Fruit fly (Drosophila melanogaster) whole organism, embryonic: ENCODE measurements around the gene Tim8.
A peak's percentile ranks its signal among the peaks of the same experiment; 100 is the strongest.

Source experiments
- Asciz ChIP-seq: fragments of 200-800 bp; sonication (Bioruptor generic); optimal IDR thresholded peaks from 2 replicates; lab custom pipeline; 2017; ENCODE audit warnings: missing biosample characterization, mild to moderate bottlenecking, missing genetic modification characterization, missing genetic modification reagents
- CG10267 ChIP-seq: fragments of 200-800 bp; sonication (Bioruptor generic); optimal IDR thresholded peaks from 2 replicates; lab custom pipeline; 2018; ENCODE audit warnings: missing biosample characterization, mild to moderate bottlenecking, missing genetic modification characterization, moderate library complexity
- CG11504 ChIP-seq: fragments of 200-800 bp; sonication (Bioruptor generic); optimal IDR thresholded peaks from 3 replicates; lab custom pipeline; 2019; ENCODE audit warnings: missing biosample characterization, mild to moderate bottlenecking, missing genetic modification characterization, moderate library complexity
- CG11696 ChIP-seq: fragments of 200-800 bp; sonication (Bioruptor generic); IDR thresholded peaks from 2 replicates; pipeline ENCODE4 v1.3.6; 2022; ENCODE audit warnings: missing biosample characterization, missing genetic modification characterization
- CG12299 ChIP-seq: fragments of 200-800 bp; sonication (Bioruptor generic); optimal IDR thresholded peaks from 2 replicates; lab custom pipeline; 2018; ENCODE audit warnings: missing biosample characterization, mild to moderate bottlenecking, missing genetic modification characterization
- CG13624 ChIP-seq: fragments of 200-800 bp; sonication (Bioruptor generic); optimal IDR thresholded peaks from 2 replicates; lab custom pipeline; 2016; ENCODE audit warnings: missing biosample characterization, missing genetic modification characterization
- CG15073 ChIP-seq: fragments of 200-800 bp; sonication (Bioruptor generic); optimal IDR thresholded peaks from 2 replicates; lab custom pipeline; 2016; ENCODE audit warnings: missing biosample characterization, missing genetic modification characterization
- CG15269 ChIP-seq: fragments of 200-800 bp; sonication (Bioruptor generic); optimal IDR thresholded peaks from 2 replicates; lab custom pipeline; 2018; ENCODE audit warnings: missing biosample characterization, mild to moderate bottlenecking, missing genetic modification characterization, moderate library complexity
- CG15514 ChIP-seq: fragments of 200-800 bp; sonication (Bioruptor generic); optimal IDR thresholded peaks from 3 replicates; lab custom pipeline; 2017; ENCODE audit warnings: missing biosample characterization, missing genetic modification characterization, mild to moderate bottlenecking, moderate library complexity, missing genetic modification reagents
- CG1603 ChIP-seq: fragments of 200-800 bp; sonication (Bioruptor generic); optimal IDR thresholded peaks from 2 replicates; lab custom pipeline; 2019; ENCODE audit warnings: missing biosample characterization, mild to moderate bottlenecking, missing genetic modification characterization, moderate library complexity
- CG16815 ChIP-seq: fragments of 200-800 bp; sonication (Bioruptor generic); optimal IDR thresholded peaks from 3 replicates; lab custom pipeline; 2017; ENCODE audit warnings: missing biosample characterization, mild to moderate bottlenecking, missing genetic modification characterization
- CG17829 ChIP-seq: fragments of 200-800 bp; optimal IDR thresholded peaks from 2 replicates; lab custom pipeline; 2019; ENCODE audit warnings: missing biosample characterization, mild to moderate bottlenecking, missing genetic modification characterization, moderate library complexity
- CG2712 ChIP-seq: fragments of 200-800 bp; optimal IDR thresholded peaks from 3 replicates; lab custom pipeline; 2019; ENCODE audit warnings: missing biosample characterization, mild to moderate bottlenecking, missing genetic modification characterization, moderate library complexity
- CG30020 ChIP-seq: fragments of 200-800 bp; optimal IDR thresholded peaks from 2 replicates; lab custom pipeline; 2019; ENCODE audit warnings: missing biosample characterization, mild to moderate bottlenecking, missing genetic modification characterization, moderate library complexity
- CG33213 ChIP-seq: fragments of 200-800 bp; sonication (Bioruptor generic); optimal IDR thresholded peaks from 3 replicates; lab custom pipeline; 2016; ENCODE audit warnings: missing biosample characterization, missing genetic modification characterization
- CG34376 ChIP-seq: fragments of 200-800 bp; sonication (Bioruptor generic); optimal IDR thresholded peaks from 2 replicates; lab custom pipeline; 2018; ENCODE audit warnings: missing biosample characterization, mild to moderate bottlenecking, missing genetic modification characterization
- CG3995 ChIP-seq: fragments of 200-800 bp; sonication (Bioruptor generic); optimal IDR thresholded peaks from 3 replicates; lab custom pipeline; 2016; ENCODE audit warnings: missing biosample characterization, missing genetic modification characterization
- CG43689 ChIP-seq: fragments of 200-800 bp; sonication (Bioruptor generic); IDR thresholded peaks from 2 replicates; pipeline ENCODE4 v1.3.6; 2022; ENCODE audit warnings: missing biosample characterization, missing genetic modification characterization
- CG4730 ChIP-seq: fragments of 200-800 bp; sonication (Bioruptor generic); IDR thresholded peaks from 2 replicates; pipeline ENCODE4 v1.3.6; 2022; ENCODE audit warnings: missing biosample characterization, missing genetic modification characterization
- CG7745 ChIP-seq: fragments of 200-800 bp; sonication (Bioruptor generic); optimal IDR thresholded peaks from 2 replicates; lab custom pipeline; 2018; ENCODE audit warnings: missing biosample characterization, mild to moderate bottlenecking, missing genetic modification characterization, moderate library complexity
- CG8290 ChIP-seq, 3 experiments: fragments of 200-800 bp; sonication (Bioruptor generic); optimal IDR thresholded peaks; 2 replicates each; lab custom pipeline; 2016 to 2019; ENCODE audit warnings: missing biosample characterization in 3 of 3, missing genetic modification characterization in 3 of 3, mild to moderate bottlenecking in 2 of 3, moderate library complexity in 1 of 3
- CrebB ChIP-seq: fragments of 200-800 bp; sonication (Bioruptor generic); optimal IDR thresholded peaks from 3 replicates; lab custom pipeline; 2018; ENCODE audit warnings: missing biosample characterization, mild to moderate bottlenecking, missing genetic modification characterization
- Dad ChIP-seq: fragments of 200-800 bp; sonication (Bioruptor generic); optimal IDR thresholded peaks from 3 replicates; lab custom pipeline; 2016; ENCODE audit warnings: missing biosample characterization, missing genetic modification characterization
- Dfd ChIP-seq, 2 experiments: fragments of >200 bp; optimal IDR thresholded peaks; 2 replicates each; lab custom pipeline; 2017; ENCODE audit warnings: missing biosample characterization in 2 of 2, missing genetic modification characterization in 2 of 2
- E2f1 ChIP-seq: fragments of 200-800 bp; sonication (Bioruptor generic); IDR thresholded peaks from 2 replicates; pipeline ENCODE4 v1.3.6; 2022; ENCODE audit warnings: missing biosample characterization, missing genetic modification characterization
- Hmr ChIP-seq: fragments of 200-800 bp; sonication (Bioruptor generic); optimal IDR thresholded peaks from 3 replicates; lab custom pipeline; 2017; ENCODE audit warnings: mild to moderate bottlenecking, missing biosample characterization, missing genetic modification reagents, missing genetic modification characterization
- Hr51 ChIP-seq, 2 experiments: fragments of 200-800 bp; sonication (Bioruptor generic); optimal IDR thresholded peaks; 2 replicates in 1 of 2; 3 replicates in 1 of 2; lab custom pipeline; 2016 to 2018; ENCODE audit warnings: missing biosample characterization in 2 of 2, missing genetic modification characterization in 2 of 2, mild to moderate bottlenecking in 1 of 2, moderate library complexity in 1 of 2
- Mad ChIP-seq: fragments of 200-800 bp; sonication (Bioruptor generic); optimal IDR thresholded peaks from 2 replicates; lab custom pipeline; 2016; ENCODE audit warnings: missing biosample characterization, missing genetic modification characterization
- Mes4 ChIP-seq: fragments of 200-800 bp; sonication (Bioruptor generic); optimal IDR thresholded peaks from 2 replicates; lab custom pipeline; 2016; ENCODE audit warnings: missing biosample characterization, missing genetic modification characterization
- PHDP ChIP-seq: fragments of 200-800 bp; sonication (Bioruptor generic); optimal IDR thresholded peaks from 3 replicates; lab custom pipeline; 2018; ENCODE audit warnings: missing biosample characterization, mild to moderate bottlenecking, missing genetic modification characterization, moderate library complexity
- Ravus ChIP-seq: fragments of 200-800 bp; sonication (Bioruptor generic); IDR thresholded peaks from 2 replicates; pipeline ENCODE4 v1.3.6; 2022; ENCODE audit warnings: missing biosample characterization, missing genetic modification characterization
- Spps ChIP-seq: fragments of 200-800 bp; sonication (Bioruptor generic); optimal IDR thresholded peaks from 2 replicates; lab custom pipeline; 2018; ENCODE audit warnings: missing biosample characterization, mild to moderate bottlenecking, missing genetic modification characterization
- Sry-β ChIP-seq: fragments of 200-800 bp; sonication (Bioruptor generic); optimal IDR thresholded peaks from 2 replicates; lab custom pipeline; 2018; ENCODE audit warnings: missing biosample characterization, mild to moderate bottlenecking, missing genetic modification characterization, moderate library complexity
- ab ChIP-seq: fragments of 200-800 bp; sonication (Bioruptor generic); optimal IDR thresholded peaks from 2 replicates; lab custom pipeline; 2016; ENCODE audit warnings: missing biosample characterization, missing genetic modification characterization
- bsh ChIP-seq, 2 experiments: fragments of 200-800 bp; sonication (Bioruptor generic); optimal IDR thresholded peaks; 2 replicates each; lab custom pipeline; 2017 to 2018; ENCODE audit warnings: mild to moderate bottlenecking in 2 of 2, missing biosample characterization in 2 of 2, missing genetic modification characterization in 2 of 2, moderate library complexity in 1 of 2
- dm ChIP-seq: fragments of 200-800 bp; sonication (Bioruptor generic); optimal IDR thresholded peaks from 3 replicates; lab custom pipeline; 2016; ENCODE audit warnings: missing biosample characterization, missing genetic modification characterization
- dmrt99B ChIP-seq: fragments of 200-800 bp; sonication (Bioruptor generic); optimal IDR thresholded peaks from 2 replicates; lab custom pipeline; 2018; ENCODE audit warnings: missing biosample characterization, mild to moderate bottlenecking, missing genetic modification characterization, moderate library complexity
- emc ChIP-seq: fragments of 200-800 bp; sonication (Bioruptor generic); optimal IDR thresholded peaks from 2 replicates; lab custom pipeline; 2016; ENCODE audit warnings: missing biosample characterization, missing genetic modification characterization
- exex ChIP-seq: fragments of 200-800 bp; sonication (Bioruptor generic); optimal IDR thresholded peaks from 4 replicates; lab custom pipeline; 2018; ENCODE audit warnings: missing biosample characterization, mild to moderate bottlenecking, missing genetic modification characterization, moderate library complexity
- fu2 ChIP-seq: fragments of 200-800 bp; sonication (Bioruptor generic); optimal IDR thresholded peaks from 2 replicates; lab custom pipeline; 2016; ENCODE audit warnings: missing biosample characterization, missing genetic modification characterization
- gfzf ChIP-seq: fragments of 200-800 bp; sonication (Bioruptor generic); optimal IDR thresholded peaks from 2 replicates; lab custom pipeline; 2016; ENCODE audit warnings: missing biosample characterization, mild to moderate bottlenecking, missing genetic modification characterization, moderate library complexity
- hbn ChIP-seq: fragments of 200-800 bp; sonication (Bioruptor generic); IDR thresholded peaks from 2 replicates; pipeline ENCODE4 v1.3.6; 2022; ENCODE audit warnings: missing biosample characterization, missing genetic modification characterization; ENCODE audit not compliant: partially characterized antibody
- lbe ChIP-seq: fragments of 200-800 bp; sonication (Bioruptor generic); optimal IDR thresholded peaks from 2 replicates; lab custom pipeline; 2016; ENCODE audit warnings: missing biosample characterization, mild to moderate bottlenecking, missing genetic modification characterization
- mam ChIP-seq: fragments of 200-800 bp; sonication (Bioruptor generic); optimal IDR thresholded peaks from 3 replicates; lab custom pipeline; 2016; ENCODE audit warnings: missing biosample characterization, missing genetic modification characterization
- mld ChIP-seq: fragments of 200-800 bp; sonication (Bioruptor generic); IDR thresholded peaks from 3 replicates; pipeline ENCODE4 v1.3.6; 2022; ENCODE audit warnings: missing biosample characterization, missing genetic modification characterization; ENCODE audit not compliant: partially characterized antibody
- sd ChIP-seq: fragments of 200-800 bp; sonication (Bioruptor generic); optimal IDR thresholded peaks from 3 replicates; lab custom pipeline; 2018; ENCODE audit warnings: missing biosample characterization, mild to moderate bottlenecking, missing genetic modification characterization, moderate library complexity
- sim ChIP-seq: fragments of 200-800 bp; sonication (Bioruptor generic); IDR thresholded peaks from 2 replicates; pipeline ENCODE4 v1.3.6; 2022; ENCODE audit warnings: missing biosample characterization, missing genetic modification characterization
- slou ChIP-seq: fragments of 200-800 bp; sonication (Bioruptor generic); optimal IDR thresholded peaks from 3 replicates; lab custom pipeline; 2016; ENCODE audit warnings: missing biosample characterization, missing genetic modification characterization
- sug ChIP-seq: fragments of 200-800 bp; optimal IDR thresholded peaks from 2 replicates; lab custom pipeline; 2019; ENCODE audit warnings: missing biosample characterization, mild to moderate bottlenecking, missing genetic modification characterization, moderate library complexity
- trh ChIP-seq: fragments of 200-800 bp; sonication (Bioruptor generic); optimal IDR thresholded peaks from 2 replicates; lab custom pipeline; 2016; ENCODE audit warnings: missing biosample characterization, missing genetic modification characterization

The Tim8 gene

dm6 chrX:11348829-11349228, 19.4 kb upstream of the Tim8 start, which contains the start of gene CG1738 (continued):
- TF ChIP-seq Hr51 (GFP tag; optimal IDR thresholded peaks at IDR 0.05; lab: Kevin White, UChicago) = peak in 1 of 2 experiments; percentile 1
- no peak for TF ChIP-seq CG34376 (GFP tag; lab: Kevin White, UChicago)
- TF ChIP-seq CG3995 (GFP tag; lab: Kevin White, UChicago) = no peak
- no peak for TF ChIP-seq slou (GFP tag; lab: Kevin White, UChicago)
- TF ChIP-seq CG8290 (GFP tag; optimal IDR thresholded peaks at IDR 0.05; lab: Kevin White, UChicago) = no peak
- no peak for TF ChIP-seq CG8290 (tag; optimal IDR thresholded peaks at IDR 0.05; lab: Kevin White, UChicago)
- TF ChIP-seq bsh (GFP tag; optimal IDR thresholded peaks at IDR 0.05; lab: Kevin White, UChicago) = peak in 1 of 2 experiments; percentile 4
- TF ChIP-seq CG17829 (tag; lab: Kevin White, UChicago) = peak; percentile 14
- TF ChIP-seq CrebB = no peak
- TF ChIP-seq Mad (GFP tag; lab: Kevin White, UChicago) = no peak
- TF ChIP-seq CG15514 (GFP tag; lab: Kevin White, UChicago) = peak; percentile 31
- no peak for TF ChIP-seq CG15073
- TF ChIP-seq CG10267 = peak; percentile 37
- peak; percentile 23 for TF ChIP-seq sug (tag; lab: Kevin White, UChicago)
- no peak for TF ChIP-seq CG16815 (GFP tag; lab: Kevin White, UChicago)
- peak; percentile 60 for TF ChIP-seq dm (GFP tag; lab: Kevin White, UChicago)
- no peak for TF ChIP-seq lbe (GFP tag; lab: Kevin White, UChicago)
- peak; percentile 71 for TF ChIP-seq gfzf (GFP tag; lab: Kevin White, UChicago)
- TF ChIP-seq Spps (tag; lab: Kevin White, UChicago) = no peak
- no peak for TF ChIP-seq CG11696 (GFP tag; lab: Robert Waterston, UW)
- no peak for TF ChIP-seq Dfd (GFP tag; optimal IDR thresholded peaks at IDR 0.05; lab: Kevin White, UChicago)
- no peak for TF ChIP-seq Asciz (GFP tag; lab: Kevin White, UChicago)
- TF ChIP-seq CG7745 (tag; lab: Kevin White, UChicago) = no peak
- no peak for TF ChIP-seq Ravus (GFP tag; lab: Robert Waterston, UW)
- no peak for TF ChIP-seq sim (GFP tag; lab: Robert Waterston, UW)
- no peak for TF ChIP-seq exex
- no peak for TF ChIP-seq Mes4
- no peak for TF ChIP-seq mld (GFP tag; lab: Robert Waterston, UW)
- peak; percentile 26 for TF ChIP-seq CG11504
- no peak for TF ChIP-seq fu2 (GFP tag; lab: Kevin White, UChicago)
- no peak for TF ChIP-seq hbn (GFP tag; lab: Robert Waterston, UW)
- no peak for TF ChIP-seq CG13624 (GFP tag; lab: Kevin White, UChicago)
- no peak for TF ChIP-seq E2f1 (GFP tag; lab: Robert Waterston, UW)
- TF ChIP-seq CG12299 (tag; lab: Kevin White, UChicago) = no peak
- TF ChIP-seq CG1603 (tag; lab: Kevin White, UChicago) = peak; percentile 20
- TF ChIP-seq CG30020 (tag; lab: Kevin White, UChicago) = no peak
- no peak for TF ChIP-seq mam (GFP tag; lab: Kevin White, UChicago)
- no peak for TF ChIP-seq Dad (GFP tag; lab: Kevin White, UChicago)
- TF ChIP-seq emc = no peak
- TF ChIP-seq Sry-β (GFP tag; lab: Kevin White, UChicago) = no peak
- TF ChIP-seq CG2712 (tag; lab: Kevin White, UChicago) = peak; percentile 38
- no peak for TF ChIP-seq CG33213 (GFP tag; lab: Kevin White, UChicago)
- peak; percentile 23 for TF ChIP-seq PHDP
- TF ChIP-seq CG15269 (tag; lab: Kevin White, UChicago) = peak; percentile 30
- no peak for TF ChIP-seq CG43689
- no peak for TF ChIP-seq Hmr
- no peak for TF ChIP-seq CG4730 (GFP tag; lab: Robert Waterston, UW)
- TF ChIP-seq dmrt99B (tag; lab: Kevin White, UChicago) = peak; percentile 3
- TF ChIP-seq ab (GFP tag; lab: Kevin White, UChicago) = no peak
- no peak for TF ChIP-seq sd
- no peak for TF ChIP-seq trh
